Worm (Caenorhabditis elegans) whole organism, late embryonic: ENCODE results near the gene nhr-128.

Experiments used
- C38D4.7 ChIP-seq: fragments of 200-800 bp; sonication (Bioruptor generic); optimal IDR thresholded peaks from 2 replicates; lab custom pipeline; 2018; ENCODE audit warnings: mild to moderate bottlenecking, missing genetic modification characterization, moderate library complexity, missing compliant biosample characterization
- F13H6.1 ChIP-seq: sonication (generic microtip); optimal IDR thresholded peaks from 2 replicates; lab custom pipeline; 2016; ENCODE audit warnings: missing genetic modification characterization, missing compliant biosample characterization
- K02D7.2 ChIP-seq: sonication (generic microtip); optimal IDR thresholded peaks from 2 replicates; lab custom pipeline; 2017; ENCODE audit warnings: mild to moderate bottlenecking, missing genetic modification characterization, missing compliant biosample characterization
- T23F11.4 ChIP-seq: fragments of 200-800 bp; sonication (Bioruptor generic); optimal IDR thresholded peaks from 2 replicates; lab custom pipeline; 2018; ENCODE audit warnings: mild to moderate bottlenecking, missing genetic modification characterization, missing compliant biosample characterization
- Y22D7AL.16 ChIP-seq: sonication (generic microtip); optimal IDR thresholded peaks from 2 replicates; lab custom pipeline; 2016; ENCODE audit warnings: missing genetic modification characterization, missing compliant biosample characterization
- ceh-14 ChIP-seq: sonication (generic microtip); optimal IDR thresholded peaks from 2 replicates; lab custom pipeline; 2016; ENCODE audit warnings: missing genotype, missing genetic modification characterization, missing compliant biosample characterization
- ceh-19 ChIP-seq: fragments of 200-800 bp; sonication (Bioruptor generic); optimal IDR thresholded peaks from 2 replicates; lab custom pipeline; 2018; ENCODE audit warnings: mild to moderate bottlenecking, missing genetic modification characterization, missing compliant biosample characterization
- ceh-2 ChIP-seq: sonication (generic microtip); optimal IDR thresholded peaks from 2 replicates; lab custom pipeline; 2016; ENCODE audit warnings: missing genotype, missing genetic modification characterization, missing compliant biosample characterization
- ceh-22 ChIP-seq: sonication (generic microtip); optimal IDR thresholded peaks from 2 replicates; lab custom pipeline; 2017; ENCODE audit warnings: missing biosample characterization, missing genetic modification characterization
- ceh-34 ChIP-seq: sonication (generic microtip); optimal IDR thresholded peaks from 2 replicates; lab custom pipeline; 2016; ENCODE audit warnings: mild to moderate bottlenecking, missing genetic modification characterization, missing compliant biosample characterization
- ceh-48 ChIP-seq: sonication (generic microtip); optimal IDR thresholded peaks from 2 replicates; lab custom pipeline; 2016; ENCODE audit warnings: missing genetic modification characterization, inconsistent platforms, missing compliant biosample characterization
- ceh-6 ChIP-seq: fragments of 200-800 bp; sonication (Bioruptor generic); optimal IDR thresholded peaks from 2 replicates; lab custom pipeline; 2018; ENCODE audit warnings: mild to moderate bottlenecking, missing genetic modification characterization, missing compliant biosample characterization
- ceh-9 ChIP-seq: sonication (generic microtip); optimal IDR thresholded peaks from 2 replicates; lab custom pipeline; 2016; ENCODE audit warnings: mild to moderate bottlenecking, missing genetic modification characterization, inconsistent platforms, missing compliant biosample characterization
- dve-1 ChIP-seq: sonication (generic microtip); optimal IDR thresholded peaks from 2 replicates; lab custom pipeline; 2017; ENCODE audit warnings: antibody characterized with exemption, mild to moderate bottlenecking, missing genetic modification characterization, missing compliant biosample characterization
- ets-4 ChIP-seq: sonication (generic microtip); optimal IDR thresholded peaks from 2 replicates; lab custom pipeline; 2016; ENCODE audit warnings: missing genetic modification characterization, missing compliant biosample characterization
- fax-1 ChIP-seq: sonication (generic microtip); optimal IDR thresholded peaks from 2 replicates; lab custom pipeline; 2016; ENCODE audit warnings: missing genotype, missing genetic modification characterization, missing compliant biosample characterization
- hlh-13 ChIP-seq: fragments of 200-800 bp; sonication (Bioruptor generic); optimal IDR thresholded peaks from 2 replicates; lab custom pipeline; 2018; ENCODE audit warnings: mild to moderate bottlenecking, missing genetic modification characterization, missing compliant biosample characterization
- hlh-15 ChIP-seq: sonication (generic microtip); optimal IDR thresholded peaks from 2 replicates; lab custom pipeline; 2016; ENCODE audit warnings: missing genetic modification characterization, missing compliant biosample characterization
- hlh-30 ChIP-seq: sonication (generic microtip); optimal IDR thresholded peaks from 2 replicates; lab custom pipeline; 2017; ENCODE audit warnings: antibody characterized with exemption, missing genetic modification characterization, missing compliant biosample characterization; ENCODE audit not compliant: insufficient read depth
- hlh-6 ChIP-seq: sonication (generic microtip); optimal IDR thresholded peaks from 2 replicates; lab custom pipeline; 2016; ENCODE audit warnings: missing genotype, missing genetic modification characterization, missing compliant biosample characterization
- hlh-8 ChIP-seq: sonication (generic microtip); optimal IDR thresholded peaks from 2 replicates; lab custom pipeline; 2016; ENCODE audit warnings: missing genotype, missing genetic modification characterization, missing compliant biosample characterization
- lim-6 ChIP-seq: sonication (generic microtip); optimal IDR thresholded peaks from 2 replicates; lab custom pipeline; 2016; ENCODE audit warnings: missing genetic modification characterization, missing compliant biosample characterization
- madf-2 ChIP-seq: sonication (generic microtip); optimal IDR thresholded peaks from 2 replicates; lab custom pipeline; 2017; ENCODE audit warnings: missing genetic modification characterization, missing compliant biosample characterization
- mec-3 ChIP-seq: sonication (generic microtip); optimal IDR thresholded peaks from 2 replicates; lab custom pipeline; 2016; ENCODE audit warnings: borderline replicate concordance, missing genetic modification characterization, missing compliant biosample characterization
- nfya-1 ChIP-seq: sonication (generic microtip); optimal IDR thresholded peaks from 2 replicates; lab custom pipeline; 2017; ENCODE audit warnings: missing genetic modification characterization, mild to moderate bottlenecking, missing compliant biosample characterization, antibody characterized with exemption, moderate library complexity
- nhr-11 ChIP-seq: fragments of 150-350 bp; optimal IDR thresholded peaks from 2 replicates; lab custom pipeline; 2014; ENCODE audit warnings: missing biosample characterization, missing genetic modification characterization
- pax-1 ChIP-seq: fragments of 150-350 bp; optimal IDR thresholded peaks from 2 replicates; lab custom pipeline; 2014; ENCODE audit warnings: missing biosample characterization, missing genetic modification characterization
- pqm-1 ChIP-seq: sonication (generic microtip); optimal IDR thresholded peaks from 2 replicates; lab custom pipeline; 2016; ENCODE audit warnings: missing genetic modification characterization, missing compliant biosample characterization
- rnt-1 ChIP-seq: sonication (generic microtip); optimal IDR thresholded peaks from 2 replicates; lab custom pipeline; 2016; ENCODE audit warnings: missing genetic modification characterization, missing compliant biosample characterization
- syd-9 ChIP-seq: sonication (generic microtip); optimal IDR thresholded peaks from 2 replicates; lab custom pipeline; 2016; ENCODE audit warnings: mild to moderate bottlenecking, missing genetic modification characterization, moderate library complexity, missing compliant biosample characterization
- ttx-3 ChIP-seq: sonication (generic microtip); optimal IDR thresholded peaks from 2 replicates; lab custom pipeline; 2016; ENCODE audit warnings: missing genetic modification reagents, missing genetic modification characterization, missing compliant biosample characterization
- unc-3 ChIP-seq, 2 experiments: fragments of 200-800 bp in 1 of 2; sonication (Bioruptor generic) in 1 of 2; sonication (generic microtip) in 1 of 2; conservative IDR thresholded peaks in 1 of 2; optimal IDR thresholded peaks in 1 of 2; 2 replicates each; pipeline versions ENCODE4 v1.3.6 to Lab custom; 2016 to 2022; ENCODE audit warnings: missing compliant biosample characterization in 2 of 2, missing genetic modification characterization in 2 of 2, missing genetic modification reagents in 1 of 2
- unc-42 ChIP-seq: sonication (generic microtip); optimal IDR thresholded peaks from 2 replicates; lab custom pipeline; 2016; ENCODE audit warnings: missing genotype, missing genetic modification characterization, missing compliant biosample characterization
- zip-5 ChIP-seq: sonication (generic microtip); optimal IDR thresholded peaks from 2 replicates; lab custom pipeline; 2016; ENCODE audit warnings: missing genetic modification characterization, missing compliant biosample characterization

Gene nhr-128

DNA sequence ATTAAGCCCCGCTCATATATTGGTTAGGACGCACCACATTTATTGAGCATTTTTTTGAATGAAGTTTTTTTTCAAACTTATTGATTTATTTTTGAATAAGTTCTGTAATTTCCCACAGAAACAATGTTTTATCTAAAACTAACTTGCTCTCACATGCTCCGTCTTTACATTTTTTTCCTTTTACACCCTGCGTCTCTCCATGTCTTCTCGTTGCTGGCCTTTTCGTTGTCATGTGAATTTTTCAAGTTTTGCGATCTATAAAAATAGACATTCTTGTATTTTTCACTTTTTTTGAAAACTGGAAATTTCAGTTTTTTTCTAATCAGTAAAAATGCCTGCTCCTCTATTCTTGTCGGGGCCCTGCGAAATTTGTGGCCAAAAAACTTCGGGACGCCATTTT is 9.0 kb downstream of the nhr-128 start, which contains the start of gene nhr-134:
TSS of gene nhr-134 (plus strand) at position 312 of the 400 bp plus-strand sequence.
- TF ChIP-seq ets-4 (no peak), unc-3 (GFP tag; conservative IDR thresholded peaks at IDR 0.05; lab: Robert Waterston, UW) (no peak), unc-3 (tag; optimal IDR thresholded peaks at IDR 0.05; lab: Kevin White, UChicago) (no peak), ceh-22 (tag; lab: Kevin White, UChicago) (no peak), ceh-2 (tag; lab: Kevin White, UChicago) (no peak), mec-3 (tag; lab: Kevin White, UChicago) (no peak), madf-2 (no peak), T23F11.4 (GFP tag; lab: Kevin White, UChicago) (no peak), C38D4.7 (GFP tag; lab: Kevin White, UChicago) (no peak), ttx-3 (tag; lab: Kevin White, UChicago) (no peak), zip-5 (tag; lab: Kevin White, UChicago) (no peak)

DNA sequence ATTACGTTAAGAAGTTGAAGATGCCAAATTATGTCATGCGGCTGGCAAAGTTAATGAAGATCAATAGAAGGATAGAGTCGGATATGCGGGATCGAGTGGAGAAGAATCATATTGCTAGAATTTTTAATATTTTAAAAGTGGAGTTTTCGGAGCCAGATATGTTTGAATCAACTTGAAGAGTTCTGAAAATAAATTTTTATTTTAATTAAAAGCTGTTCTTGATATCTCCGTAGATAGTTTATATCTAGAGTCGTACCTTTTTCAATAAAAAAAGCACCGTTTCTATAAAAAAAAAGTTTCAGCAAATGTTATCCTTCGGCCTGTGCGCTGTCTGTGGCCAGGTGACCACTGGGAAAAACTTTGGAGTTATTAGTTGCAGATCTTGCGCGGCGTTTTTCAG is 11.3 kb downstream of the nhr-128 start, which contains the start of gene nhr-96:
TSS of gene nhr-96 (plus strand) at position 301 of the 400 bp plus-strand sequence.
- TF ChIP-seq hlh-8, result no peak
- TF ChIP-seq syd-9 (tag; lab: Kevin White, UChicago), result no peak
- TF ChIP-seq nfya-1 (tag; lab: Kevin White, UChicago), result no peak
- no peak for TF ChIP-seq ceh-19 (GFP tag; lab: Kevin White, UChicago)
- TF ChIP-seq Y22D7AL.16 (tag; lab: Kevin White, UChicago), result no peak
- no peak for TF ChIP-seq T23F11.4 (GFP tag; lab: Kevin White, UChicago)
- TF ChIP-seq F13H6.1, result no peak
- no peak for TF ChIP-seq rnt-1 (tag; lab: Kevin White, UChicago)
- no peak for TF ChIP-seq hlh-30
- no peak for TF ChIP-seq K02D7.2 (tag; lab: Kevin White, UChicago)
- TF ChIP-seq lim-6 (tag; lab: Kevin White, UChicago), result no peak
- TF ChIP-seq ceh-48 (tag; lab: Kevin White, UChicago), result no peak
- TF ChIP-seq ceh-22 (tag; lab: Kevin White, UChicago), result no peak
- no peak for TF ChIP-seq ttx-3 (tag; lab: Kevin White, UChicago)
- no peak for TF ChIP-seq pax-1 (tag; lab: Kevin White, UChicago)
- TF ChIP-seq hlh-6 (tag; lab: Kevin White, UChicago), result no peak
- TF ChIP-seq hlh-15, result no peak
- no peak for TF ChIP-seq mec-3 (tag; lab: Kevin White, UChicago)
- no peak for TF ChIP-seq hlh-13 (GFP tag; lab: Kevin White, UChicago)
- TF ChIP-seq ceh-6 (GFP tag; lab: Kevin White, UChicago), result no peak

DNA sequence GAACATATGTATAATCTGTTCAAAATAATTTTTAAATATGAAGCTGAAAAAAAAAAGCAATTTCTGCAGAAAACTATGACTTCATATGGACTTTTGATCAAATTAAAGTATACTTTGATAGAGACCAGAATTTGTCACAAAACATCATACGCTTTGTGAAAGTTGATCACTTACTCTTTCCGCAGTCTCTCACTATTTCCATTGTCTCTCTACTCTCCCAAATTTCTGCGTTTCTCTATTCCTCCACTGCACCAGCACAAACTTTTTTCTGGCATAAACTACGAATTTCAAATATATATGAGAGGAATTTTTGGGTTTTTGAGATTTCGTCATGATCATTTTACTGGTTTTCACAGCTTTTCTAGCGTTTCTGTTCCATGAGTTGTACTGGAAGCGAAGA is 14.0 kb downstream of the nhr-128 start, which contains the start of gene cyp-33C4:
TSS of gene cyp-33C4 (plus strand) at position 293 of the 400 bp plus-strand sequence.
- TF ChIP-seq C38D4.7 (GFP tag; lab: Kevin White, UChicago) (no peak), ceh-34 (tag; lab: Kevin White, UChicago) (no peak), unc-3 (GFP tag; conservative IDR thresholded peaks at IDR 0.05; lab: Robert Waterston, UW) (no peak), unc-3 (tag; optimal IDR thresholded peaks at IDR 0.05; lab: Kevin White, UChicago) (no peak), hlh-30 (no peak), nhr-11 (tag; lab: Kevin White, UChicago) (no peak), dve-1 (no peak), ceh-9 (tag; lab: Kevin White, UChicago) (no peak), unc-42 (tag; lab: Kevin White, UChicago) (no peak), mec-3 (tag; lab: Kevin White, UChicago) (no peak), fax-1 (tag; lab: Kevin White, UChicago) (no peak), pqm-1 (tag; lab: Kevin White, UChicago) (no peak), ceh-14 (tag; lab: Kevin White, UChicago) (no peak), ceh-6 (GFP tag; lab: Kevin White, UChicago) (no peak), hlh-13 (GFP tag; lab: Kevin White, UChicago) (no peak), zip-5 (tag; lab: Kevin White, UChicago) (no peak), ceh-22 (tag; lab: Kevin White, UChicago) (no peak), rnt-1 (tag; lab: Kevin White, UChicago) (no peak)
- TF ChIP-seq, all 69 proteins: peak for 0
